Worm (Caenorhabditis elegans) whole organism, young adult: ENCODE measurements around the gene ugtp-1.

ENCODE experiments used
- C06A6.2 ChIP-seq: fragments of 200-800 bp; sonication (Bioruptor generic); conservative IDR thresholded peaks from 2 replicates; pipeline ENCODE4 v1.3.6; 2022; ENCODE audit warnings: missing genetic modification characterization, missing compliant biosample characterization
- K11D2.4 ChIP-seq: fragments of 200-800 bp; sonication (Bioruptor generic); IDR thresholded peaks from 2 replicates; pipeline ENCODE4 v1.3.6; 2022; ENCODE audit warnings: missing genetic modification reagents, missing genetic modification characterization, missing compliant biosample characterization
- ZK185.1 ChIP-seq: sonication (generic microtip); optimal IDR thresholded peaks from 2 replicates; lab custom pipeline; 2016; ENCODE audit warnings: mild to moderate bottlenecking, missing genetic modification characterization, missing compliant biosample characterization; ENCODE audit not compliant: poor library complexity, severe bottlenecking
- aptf-3 ChIP-seq: fragments of 200-800 bp; sonication (Bioruptor generic); IDR thresholded peaks from 2 replicates; pipeline ENCODE4 v1.3.6; 2022; ENCODE audit warnings: missing genetic modification characterization, missing compliant biosample characterization
- cebp-2 ChIP-seq: fragments of 200-800 bp; sonication (Bioruptor generic); IDR thresholded peaks from 2 replicates; pipeline ENCODE4 v1.3.6; 2022; ENCODE audit warnings: missing genetic modification characterization, missing compliant biosample characterization
- ceh-40 ChIP-seq: fragments of 200-800 bp; sonication (Bioruptor generic); IDR thresholded peaks from 2 replicates; pipeline ENCODE4 v1.3.6; 2022; ENCODE audit warnings: missing genetic modification characterization, missing compliant biosample characterization
- ekl-4 ChIP-seq: fragments of 200-800 bp; sonication (Bioruptor generic); IDR thresholded peaks from 2 replicates; pipeline ENCODE4 v1.3.6; 2022; ENCODE audit warnings: missing genetic modification reagents, missing genetic modification characterization, missing compliant biosample characterization
- him-1 ChIP-seq: sonication (generic microtip); optimal IDR thresholded peaks from 2 replicates; lab custom pipeline; 2016; ENCODE audit warnings: missing genotype, missing genetic modification reagents, missing genetic modification characterization, missing compliant biosample characterization
- lag-1 ChIP-seq: fragments of 200-800 bp; sonication (Bioruptor generic); IDR thresholded peaks from 2 replicates; pipeline ENCODE4 v1.3.6; 2022; ENCODE audit warnings: missing genetic modification reagents, missing genetic modification characterization, missing compliant biosample characterization
- let-607 ChIP-seq, 2 experiments: fragments of 200-800 bp in 1 of 2; sonication (Bioruptor generic) in 1 of 2; sonication (generic microtip) in 1 of 2; optimal IDR thresholded peaks; 2 replicates each; lab custom pipeline; 2016 to 2018; ENCODE audit warnings: mild to moderate bottlenecking in 2 of 2, missing compliant biosample characterization in 2 of 2, missing genetic modification characterization in 2 of 2, moderate library complexity in 2 of 2, missing genotype in 1 of 2
- lin-35 ChIP-seq, 3 experiments: fragments of 150-350 bp in 2 of 3; sonication (generic microtip) in 1 of 3; optimal IDR thresholded peaks; 2 replicates each; lab custom pipeline; 2014 to 2018; ENCODE audit warnings: missing biosample characterization in 3 of 3, missing genetic modification characterization in 3 of 3, missing genetic modification reagents in 3 of 3
- madf-3 ChIP-seq: fragments of 200-800 bp; sonication (Bioruptor generic); IDR thresholded peaks from 2 replicates; pipeline ENCODE4 v1.3.6; 2022; ENCODE audit warnings: missing genetic modification reagents, missing genetic modification characterization, missing compliant biosample characterization
- madf-6 ChIP-seq: fragments of 200-800 bp; sonication (Bioruptor generic); IDR thresholded peaks from 2 replicates; pipeline ENCODE4 v1.3.6; 2022; ENCODE audit warnings: missing genetic modification reagents, missing genetic modification characterization, missing compliant biosample characterization
- mxl-1 ChIP-seq: sonication (generic microtip); optimal IDR thresholded peaks from 2 replicates; lab custom pipeline; 2016; ENCODE audit warnings: missing genetic modification characterization, missing compliant biosample characterization
- nfyb-1 ChIP-seq: fragments of 200-800 bp; sonication (Bioruptor generic); IDR thresholded peaks from 2 replicates; pipeline ENCODE4 v1.3.6; 2022; ENCODE audit warnings: missing genetic modification reagents, missing genetic modification characterization, missing compliant biosample characterization
- nhr-120 ChIP-seq: fragments of 200-800 bp; sonication (Bioruptor generic); IDR thresholded peaks from 2 replicates; pipeline ENCODE4 v1.3.6; 2022; ENCODE audit warnings: missing genetic modification characterization, missing compliant biosample characterization
- nhr-27 ChIP-seq: fragments of 200-800 bp; sonication (Bioruptor generic); optimal IDR thresholded peaks from 2 replicates; lab custom pipeline; 2018; ENCODE audit warnings: mild to moderate bottlenecking, missing genetic modification characterization, moderate library complexity, missing compliant biosample characterization
- nhr-80 ChIP-seq: sonication (generic microtip); optimal IDR thresholded peaks from 2 replicates; lab custom pipeline; 2016; ENCODE audit warnings: missing genetic modification characterization, missing compliant biosample characterization
- pbrm-1 ChIP-seq: fragments of 200-800 bp; sonication (Bioruptor generic); IDR thresholded peaks from 2 replicates; pipeline ENCODE4 v1.3.6; 2022; ENCODE audit warnings: missing genetic modification reagents, missing genetic modification characterization, missing compliant biosample characterization
- pha-4 ChIP-seq: fragments of 150-350 bp; sonication (generic microtip); optimal IDR thresholded peaks from 2 replicates; lab custom pipeline; 2014; ENCODE audit warnings: missing biosample characterization, missing genetic modification reagents, missing genetic modification characterization
- rcor-1 ChIP-seq: fragments of 200-800 bp; sonication (Bioruptor generic); IDR thresholded peaks from 2 replicates; pipeline ENCODE4 v1.3.6; 2022; ENCODE audit warnings: missing genetic modification reagents, missing genetic modification characterization, missing compliant biosample characterization
- repo-1 ChIP-seq: sonication (generic microtip); optimal IDR thresholded peaks from 2 replicates; lab custom pipeline; 2017; ENCODE audit warnings: mild to moderate bottlenecking, missing genetic modification characterization, missing compliant biosample characterization
- snpc-1.1 ChIP-seq: sonication (generic microtip); optimal IDR thresholded peaks from 2 replicates; lab custom pipeline; 2017; ENCODE audit warnings: missing genetic modification characterization, mild to moderate bottlenecking, missing compliant biosample characterization, antibody characterized with exemption, moderate library complexity, missing genotype, missing genetic modification reagents; ENCODE audit not compliant: insufficient read depth
- snpc-3.4 ChIP-seq: sonication (generic microtip); optimal IDR thresholded peaks from 2 replicates; lab custom pipeline; 2017; ENCODE audit warnings: missing genetic modification characterization, mild to moderate bottlenecking, missing compliant biosample characterization, antibody characterized with exemption, moderate library complexity, missing genotype, missing genetic modification reagents
- snpc-4 ChIP-seq, 5 experiments: fragments of 150-350 bp in 1 of 5; sonication (generic microtip) in 4 of 5; optimal IDR thresholded peaks; 2 replicates each; lab custom pipeline; 2014 to 2018; ENCODE audit warnings: missing genetic modification characterization in 5 of 5, missing biosample characterization in 3 of 5, antibody characterized with exemption in 2 of 5, mild to moderate bottlenecking in 2 of 5, missing compliant biosample characterization in 2 of 5, missing genotype in 2 of 5, moderate library complexity in 2 of 5, missing genetic modification reagents in 1 of 5
- tbp1 ChIP-seq: fragments of 200-800 bp; sonication (Bioruptor generic); optimal IDR thresholded peaks from 2 replicates; lab custom pipeline; 2018; ENCODE audit warnings: mild to moderate bottlenecking, missing genetic modification characterization, missing compliant biosample characterization
- unc-62 ChIP-seq: fragments of 150-350 bp; optimal IDR thresholded peaks from 2 replicates; lab custom pipeline; 2014; ENCODE audit warnings: missing biosample characterization, missing genetic modification reagents, missing genetic modification characterization
- ztf-18 ChIP-seq: sonication (generic microtip); optimal IDR thresholded peaks from 2 replicates; lab custom pipeline; 2016; ENCODE audit warnings: missing genotype, mild to moderate bottlenecking, missing genetic modification characterization, missing compliant biosample characterization
- ztf-22 ChIP-seq: fragments of 200-800 bp; sonication (Bioruptor generic); optimal IDR thresholded peaks from 2 replicates; lab custom pipeline; 2018; ENCODE audit warnings: mild to moderate bottlenecking, missing genetic modification characterization, moderate library complexity, missing compliant biosample characterization
- ztf-25 ChIP-seq: fragments of 200-800 bp; sonication (Bioruptor generic); IDR thresholded peaks from 2 replicates; pipeline ENCODE4 v1.3.6; 2022; ENCODE audit warnings: missing genetic modification reagents, missing genetic modification characterization, missing compliant biosample characterization
- ztf-6 ChIP-seq: fragments of 200-800 bp; sonication (Bioruptor generic); IDR thresholded peaks from 2 replicates; pipeline ENCODE4 v1.3.6; 2022; ENCODE audit warnings: missing genetic modification reagents, missing genetic modification characterization, missing compliant biosample characterization

Gene ugtp-1

DNA sequence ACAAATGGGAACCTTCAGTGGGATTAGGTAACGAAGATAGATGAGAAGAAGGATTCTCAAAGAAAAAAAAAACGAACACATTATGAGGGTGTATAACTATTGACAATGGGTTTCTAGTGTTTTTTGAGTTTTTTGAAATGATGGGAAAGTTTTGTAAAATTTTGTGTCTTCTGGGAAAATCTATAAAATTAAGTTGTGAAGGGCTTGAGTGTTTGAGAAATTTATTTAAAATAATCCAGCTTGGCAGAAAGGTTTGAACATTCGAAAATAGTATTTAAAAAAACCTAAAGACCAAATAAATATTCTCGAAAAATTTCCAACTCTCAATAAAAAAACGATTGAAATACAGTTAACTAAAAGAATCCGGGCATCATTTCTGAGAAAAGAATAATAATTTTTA is 5.3 kb downstream of the ugtp-1 start (continued):
- no peak for TF ChIP-seq ztf-18 (tag; lab: Kevin White, UChicago)
- TF ChIP-seq ekl-4 (GFP tag; lab: Robert Waterston, UW) = no peak
- no peak for TF ChIP-seq tbp1 (GFP tag; lab: Kevin White, UChicago)
- no peak for TF ChIP-seq pha-4 (tag; lab: Kevin White, UChicago)

DNA sequence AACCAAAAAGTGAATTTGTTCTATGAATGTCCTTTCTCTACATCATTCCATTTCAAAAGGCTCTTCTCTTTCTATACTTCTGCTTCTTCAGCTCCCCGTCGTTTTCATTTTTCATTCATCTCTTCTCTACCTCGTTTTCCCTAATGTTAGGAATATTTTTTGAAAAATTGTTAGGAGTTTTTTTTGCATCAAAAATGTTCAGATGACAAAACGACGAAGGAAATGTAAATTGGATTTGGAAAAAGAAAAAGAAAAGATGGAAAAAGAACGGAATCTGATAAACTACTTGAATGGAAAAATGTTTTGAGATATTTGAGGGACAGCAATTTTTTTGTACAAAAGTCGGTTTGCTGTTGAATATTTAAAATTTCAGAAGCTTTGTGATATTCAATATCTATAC is 5.7 kb downstream of the ugtp-1 start:
- TF ChIP-seq K11D2.4 (GFP tag; lab: Robert Waterston, UW) (no peak), him-1 (no peak), pbrm-1 (GFP tag; lab: Robert Waterston, UW) (no peak)

- TF ChIP-seq rcor-1 = no peak
- no peak for TF ChIP-seq cebp-2 (GFP tag; lab: Robert Waterston, UW)
- no peak for TF ChIP-seq ztf-6 (GFP tag; lab: Robert Waterston, UW)
- TF ChIP-seq let-607 (tag; optimal IDR thresholded peaks at IDR 0.05; lab: Kevin White, UChicago) = no peak
- no peak for TF ChIP-seq snpc-4 (GFP tag; optimal IDR thresholded peaks at IDR 0.05; lab: Kevin White, UChicago)
- TF ChIP-seq snpc-4 (tag; optimal IDR thresholded peaks at IDR 0.05; lab: Kevin White, UChicago) = no peak
- TF ChIP-seq nhr-120 = no peak
- TF ChIP-seq repo-1 (tag; lab: Kevin White, UChicago) = no peak
Observed at ce11 chrIII:8743796-8744404, 6.6 kb downstream of the ugtp-1 start, which contains the start of gene ZK370.6. ZK370.6 (minus strand) TSS chrIII:8743846.

DNA sequence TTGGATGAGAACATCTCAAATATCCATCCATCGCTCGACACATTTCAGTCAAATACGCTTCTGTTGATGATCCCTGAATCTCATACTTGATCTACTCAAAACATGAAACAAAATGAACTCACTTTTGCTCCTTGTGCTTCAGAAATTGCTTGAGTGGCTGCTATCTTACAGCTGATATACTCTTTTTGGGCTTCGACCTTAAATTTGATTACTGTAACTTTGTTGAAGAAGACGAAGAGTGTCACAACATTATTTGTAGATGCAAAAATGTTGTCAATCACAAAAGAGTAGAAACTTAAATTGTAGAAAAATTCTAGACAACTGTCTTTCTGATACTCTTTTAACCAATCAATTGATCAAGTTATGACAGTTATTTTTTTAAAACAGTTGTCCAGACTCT is 7.9 kb downstream of the ugtp-1 start:
- TF ChIP-seq lin-35 (GFP tag; optimal IDR thresholded peaks at IDR 0.05; lab: Kevin White, UChicago) (no peak), C06A6.2 (GFP tag; lab: Robert Waterston, UW) (no peak), nhr-27 (tag; lab: Kevin White, UChicago) (no peak), ceh-40 (GFP tag; lab: Robert Waterston, UW) (no peak), lag-1 (GFP tag; lab: Robert Waterston, UW) (no peak), mxl-1 (tag; lab: Kevin White, UChicago) (no peak), madf-6 (GFP tag; lab: Robert Waterston, UW) (no peak), tbp1 (GFP tag; lab: Kevin White, UChicago) (no peak), nhr-120 (no peak), nhr-80 (tag; lab: Kevin White, UChicago) (no peak), nfyb-1 (GFP tag; lab: Robert Waterston, UW) (no peak), ztf-25 (no peak), madf-3 (GFP tag; lab: Robert Waterston, UW) (no peak), ztf-22 (no peak), ZK185.1 (tag; lab: Kevin White, UChicago) (no peak), unc-62 (GFP tag; lab: Kevin White, UChicago) (no peak), aptf-3 (GFP tag; lab: Robert Waterston, UW) (no peak), snpc-3.4 (tag; lab: Kevin White, UChicago) (no peak), let-607 (tag; optimal IDR thresholded peaks at IDR 0.05; lab: Kevin White, UChicago) (no peak), snpc-1.1 (tag; lab: Kevin White, UChicago) (no peak)
